Worm (Caenorhabditis elegans): ENCODE data around the gene C16C8.20.

- TF ChIP-seq pha-4 (tag; optimal IDR thresholded peaks at IDR 0.05) = no peak
- no peak for TF ChIP-seq ceh-82 (tag; optimal IDR thresholded peaks at IDR 0.05)
- no peak for TF ChIP-seq aly-2 (tag; optimal IDR thresholded peaks at IDR 0.05)
- no peak for TF ChIP-seq lin-39 (tag; optimal IDR thresholded peaks at IDR 0.05)
- no peak for TF ChIP-seq nhr-25 (tag; optimal IDR thresholded peaks at IDR 0.05)
- TF ChIP-seq ztf-4 (tag; optimal IDR thresholded peaks at IDR 0.05) = no peak
- no peak for TF ChIP-seq unc-39 (tag; optimal IDR thresholded peaks at IDR 0.05)
- no peak for TF ChIP-seq snpc-4 (tag; optimal IDR thresholded peaks at IDR 0.05)
- TF ChIP-seq lsy-12 (tag; optimal IDR thresholded peaks at IDR 0.05) = no peak
- TF ChIP-seq elt-1 (tag; optimal IDR thresholded peaks at IDR 0.05) = no peak
- no peak for TF ChIP-seq ceh-9 (tag; optimal IDR thresholded peaks at IDR 0.05)
- no peak for TF ChIP-seq ztf-11 (tag; optimal IDR thresholded peaks at IDR 0.05)
- no peak for TF ChIP-seq egl-27 (tag; optimal IDR thresholded peaks at IDR 0.05)
Observed at ce11 chrII:3437393-3437792, 9.4 kb upstream of the C16C8.20 start.
